Worm (Caenorhabditis elegans) whole organism, early embryonic: Measurements from ENCODE around the gene H40L08.8.

ENCODE experiments used
- ama-1 ChIP-seq: fragments of 150-350 bp; optimal IDR thresholded peaks from 2 replicates; lab custom pipeline; 2014
- ceh-13 ChIP-seq: fragments of 200-800 bp; sonication (Bioruptor generic); optimal IDR thresholded peaks from 2 replicates; lab custom pipeline; 2018; ENCODE audit warnings: mild to moderate bottlenecking, missing genetic modification characterization, missing compliant biosample characterization
- ets-7 ChIP-seq: sonication (generic microtip); optimal IDR thresholded peaks from 2 replicates; lab custom pipeline; 2016; ENCODE audit warnings: missing genotype, missing genetic modification characterization, missing compliant biosample characterization
- flt-1 ChIP-seq: fragments of 200-800 bp; sonication (Bioruptor generic); IDR thresholded peaks from 2 replicates; pipeline ENCODE4 v1.3.6; 2022; ENCODE audit warnings: missing genetic modification characterization, missing compliant biosample characterization
- hmbx-1 ChIP-seq: sonication (generic microtip); optimal IDR thresholded peaks from 2 replicates; lab custom pipeline; 2016; ENCODE audit warnings: mild to moderate bottlenecking, missing genetic modification characterization, missing compliant biosample characterization
- sea-1 ChIP-seq: fragments of 200-800 bp; sonication (Bioruptor generic); conservative IDR thresholded peaks from 2 replicates; pipeline ENCODE4 v1.3.6; 2022; ENCODE audit warnings: missing genetic modification characterization, missing compliant biosample characterization

DNA sequence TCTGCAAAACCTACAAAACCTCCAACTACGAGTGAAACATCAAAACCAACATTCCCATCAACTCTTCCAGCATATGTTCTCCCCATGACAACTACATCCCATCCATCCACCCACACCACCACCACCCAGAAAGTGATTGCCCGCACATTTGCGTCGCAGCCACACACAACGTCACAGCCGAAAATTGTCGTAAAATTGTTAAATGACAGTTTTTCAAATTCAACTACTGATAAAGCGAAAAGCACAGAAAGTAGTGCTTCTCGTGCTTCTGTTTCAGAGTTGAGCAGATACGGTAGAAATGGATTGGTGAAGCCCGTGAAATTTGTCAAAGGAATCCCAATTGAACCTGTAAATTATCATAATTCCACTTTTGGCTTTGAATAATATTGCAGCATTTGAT lies 10.3 kb upstream of the H40L08.8 start:
- no peak for TF ChIP-seq flt-1 (GFP tag; lab: Robert Waterston, UW)
- TF ChIP-seq ceh-13 (GFP tag; lab: Kevin White, UChicago), result no peak
- TF ChIP-seq ama-1, result no peak
- no peak for TF ChIP-seq hmbx-1
- no peak for TF ChIP-seq ets-7 (tag; lab: Kevin White, UChicago)
- no peak for TF ChIP-seq sea-1 (GFP tag; lab: Robert Waterston, UW)
